Worm (Caenorhabditis elegans): Measurements from ENCODE around the gene nxf-1.
A peak's percentile ranks its signal among the peaks of the same experiment; 100 is the strongest.

Gene nxf-1

ce11 chrV:14369412-14369811 is 45.4 kb downstream of the nxf-1 start (continued):
- TF ChIP-seq nhr-10 (tag; optimal IDR thresholded peaks at IDR 0.05) (no peak), daf-16 (GFP tag; optimal IDR thresholded peaks at IDR 0.05) (no peak), daf-16 (tag; optimal IDR thresholded peaks at IDR 0.05) (no peak), lin-39 (tag; optimal IDR thresholded peaks at IDR 0.05) (no peak), F44E2.7 (GFP tag; IDR thresholded peaks at IDR 0.05) (no peak), daf-19 (GFP tag; conservative IDR thresholded peaks at IDR 0.05) (no peak), snpc-4 (tag; optimal IDR thresholded peaks at IDR 0.05) (no peak), duxl-1 (tag; optimal IDR thresholded peaks at IDR 0.05; ENCODE audit: poor library complexity) (no peak), tra-1 (GFP tag; IDR thresholded peaks at IDR 0.05) (peak; percentile 43; the same call in 1 of the 2 replicates), aly-2 (tag; optimal IDR thresholded peaks at IDR 0.05) (no peak), cey-2 (tag; optimal IDR thresholded peaks at IDR 0.05; ENCODE audit: borderline replicate concordance, insufficient read depth) (no peak)

- TF ChIP-seq lin-39 (tag; optimal IDR thresholded peaks at IDR 0.05): no peak
- peak; percentile 76 for TF ChIP-seq nhr-6 (tag; optimal IDR thresholded peaks at IDR 0.05)
- TF ChIP-seq mes-2 (tag; optimal IDR thresholded peaks at IDR 0.05; ENCODE audit: poor library complexity, severe bottlenecking): peak; percentile 65
- 0 out of 2 replicates have a peak, but pooled peaks have one; percentile 18 for TF ChIP-seq lin-29 (GFP tag; IDR thresholded peaks at IDR 0.05)
- TF ChIP-seq dmd-6 (GFP tag; IDR thresholded peaks at IDR 0.05): peak; percentile 66
- TF ChIP-seq lin-1 (GFP tag; IDR thresholded peaks at IDR 0.05): 0 out of 2 replicates have a peak, but pooled peaks have one; percentile 10
- peak in 1 of 2 experiments; percentile 93 for TF ChIP-seq unc-62 (GFP tag; optimal IDR thresholded peaks at IDR 0.05 in 1 of 2)
- no peak for TF ChIP-seq unc-62 (tag; optimal IDR thresholded peaks at IDR 0.05)
- 0 out of 2 replicates have a peak, but pooled peaks have one; percentile 46 for TF ChIP-seq tra-1 (GFP tag; IDR thresholded peaks at IDR 0.05)
- peak; percentile 74 for TF ChIP-seq cey-2 (tag; optimal IDR thresholded peaks at IDR 0.05; ENCODE audit: borderline replicate concordance, insufficient read depth)
- TF ChIP-seq hlh-30 (tag; optimal IDR thresholded peaks at IDR 0.05; ENCODE audit: insufficient read depth): peak; percentile 62
- TF ChIP-seq lsy-2 (tag; optimal IDR thresholded peaks at IDR 0.05): peak; percentile 38 to 68
- TF ChIP-seq mxl-3 (GFP tag; optimal IDR thresholded peaks at IDR 0.05): peak; percentile 86
- no peak for TF ChIP-seq ces-1 (GFP tag; optimal IDR thresholded peaks at IDR 0.05)
- TF ChIP-seq pqm-1 (tag; optimal IDR thresholded peaks at IDR 0.05): peak; percentile 95
- no peak for TF ChIP-seq F49E8.2 (tag; optimal IDR thresholded peaks at IDR 0.05; ENCODE audit: borderline replicate concordance)
- peak; percentile 64 to 93 for TF ChIP-seq mdl-1 (tag; optimal IDR thresholded peaks at IDR 0.05)
- TF ChIP-seq fkh-10 (GFP tag; optimal IDR thresholded peaks at IDR 0.05): no peak
- peak; percentile 58 for TF ChIP-seq rbr-2 (tag; optimal IDR thresholded peaks at IDR 0.05)
- peak; percentile 90 for TF ChIP-seq nhr-25 (tag; optimal IDR thresholded peaks at IDR 0.05; ENCODE audit: borderline replicate concordance, insufficient read depth)
- TF ChIP-seq hif-1 (tag; optimal IDR thresholded peaks at IDR 0.05): peak in 1 of 2 experiments; percentile 52
- no peak for TF ChIP-seq daf-19 (GFP tag; conservative IDR thresholded peaks at IDR 0.05)
- TF ChIP-seq hmg-1.1 (GFP tag; IDR thresholded peaks at IDR 0.05): peak; percentile 84
- TF ChIP-seq lir-3 (tag; optimal IDR thresholded peaks at IDR 0.05): no peak
- TF ChIP-seq duxl-1 (tag; optimal IDR thresholded peaks at IDR 0.05; ENCODE audit: poor library complexity): peak; percentile 57
- TF ChIP-seq php-3 (GFP tag; IDR thresholded peaks at IDR 0.05): no peak
- TF ChIP-seq aha-1 (tag): peak; percentile 95
- peak; percentile 17; the same call in 1 of the 2 replicates for TF ChIP-seq T26A8.4 (GFP tag; IDR thresholded peaks at IDR 0.05)
- TF ChIP-seq Y5F2A.4 (GFP tag; optimal IDR thresholded peaks at IDR 0.05): peak; percentile 3
- TF ChIP-seq dpl-1 (GFP tag; optimal IDR thresholded peaks at IDR 0.05): peak; percentile 6
- no peak for TF ChIP-seq nhr-102 (tag; optimal IDR thresholded peaks at IDR 0.05)
- peak; percentile 80 for TF ChIP-seq nhr-48 (tag; optimal IDR thresholded peaks at IDR 0.05)
- TF ChIP-seq ctbp-1 (GFP tag; IDR thresholded peaks at IDR 0.05): peak; percentile 56; the same call in 1 of the 2 replicates
- no peak for TF ChIP-seq nhr-77 (tag; optimal IDR thresholded peaks at IDR 0.05)
- peak; percentile 41 for TF ChIP-seq dve-1 (tag; optimal IDR thresholded peaks at IDR 0.05; ENCODE audit: insufficient read depth)
- peak; percentile 88 for TF ChIP-seq nhr-28 (tag; optimal IDR thresholded peaks at IDR 0.05)
- no peak for TF ChIP-seq daf-16 (GFP tag; optimal IDR thresholded peaks at IDR 0.05)
- TF ChIP-seq daf-16 (tag; optimal IDR thresholded peaks at IDR 0.05): peak; percentile 65
- peak; percentile 20 for TF ChIP-seq daf-12 (tag; optimal IDR thresholded peaks at IDR 0.05)
- TF ChIP-seq hlh-11 (tag; optimal IDR thresholded peaks at IDR 0.05): peak; percentile 90
- TF ChIP-seq mep-1 (tag; optimal IDR thresholded peaks at IDR 0.05): peak; percentile 81
Measured at ce11 chrV:14368272-14369052, 46.4 kb downstream of the nxf-1 start.
